Worm (Caenorhabditis elegans) whole organism, young adult: Measurements from ENCODE around the gene prx-19.

ENCODE experiments used
- attf-5 ChIP-seq: fragments of 200-800 bp; sonication (Bioruptor generic); optimal IDR thresholded peaks from 2 replicates; lab custom pipeline; 2018; ENCODE audit warnings: mild to moderate bottlenecking, missing genetic modification characterization, missing compliant biosample characterization
- hrde-1 ChIP-seq: sonication (generic microtip); optimal IDR thresholded peaks from 2 replicates; lab custom pipeline; 2016; ENCODE audit warnings: missing genetic modification characterization, mild to moderate bottlenecking, missing compliant biosample characterization, moderate library complexity, missing genotype, missing genetic modification reagents, borderline replicate concordance
- nfyb-1 ChIP-seq: fragments of 200-800 bp; sonication (Bioruptor generic); IDR thresholded peaks from 2 replicates; pipeline ENCODE4 v1.3.6; 2022; ENCODE audit warnings: missing genetic modification reagents, missing genetic modification characterization, missing compliant biosample characterization
- nhr-120 ChIP-seq: fragments of 200-800 bp; sonication (Bioruptor generic); IDR thresholded peaks from 2 replicates; pipeline ENCODE4 v1.3.6; 2022; ENCODE audit warnings: missing genetic modification characterization, missing compliant biosample characterization
- pha-4 ChIP-seq: fragments of 150-350 bp; sonication (generic microtip); optimal IDR thresholded peaks from 2 replicates; lab custom pipeline; 2014; ENCODE audit warnings: missing biosample characterization, missing genetic modification reagents, missing genetic modification characterization

DNA sequence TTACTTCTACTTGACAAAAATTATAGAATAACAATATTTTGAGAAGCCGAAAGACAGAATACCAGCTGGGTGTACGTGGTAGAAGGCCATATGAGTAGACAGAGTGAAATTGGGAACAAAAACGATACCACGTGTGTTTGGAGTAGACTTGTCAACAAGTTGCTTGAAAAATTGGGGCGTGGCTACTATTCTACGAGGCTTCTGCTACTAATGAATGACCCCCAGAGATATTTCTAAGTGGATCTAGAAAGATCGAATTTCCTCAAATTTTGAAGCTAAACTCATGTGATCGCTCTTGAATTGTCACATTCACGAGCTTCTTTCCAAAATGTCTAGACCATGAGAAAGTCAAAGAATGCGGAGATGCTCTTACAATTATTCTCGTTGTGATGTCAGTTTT, 47.1 kb downstream of the prx-19 start:
- TF ChIP-seq pha-4 (tag; lab: Kevin White, UChicago) (no peak), hrde-1 (tag; lab: Kevin White, UChicago) (no peak), attf-5 (GFP tag; lab: Kevin White, UChicago) (no peak), nfyb-1 (GFP tag; lab: Robert Waterston, UW) (no peak), nhr-120 (GFP tag; lab: Robert Waterston, UW) (no peak)
